Fruit fly (Drosophila melanogaster) whole organism: Measurements from ENCODE around the gene AnxB11.

Experiments used
- CG8478 ChIP-seq: fragments of >200 bp; optimal IDR thresholded peaks from 2 replicates; lab custom pipeline; 2018; ENCODE audit warnings: inconsistent platforms
- EcR ChIP-seq, 2 experiments: fragments of >200 bp; optimal IDR thresholded peaks; 2 replicates each; lab custom pipeline; 2017; ENCODE audit warnings: missing biosample characterization in 2 of 2, missing genetic modification characterization in 2 of 2, missing genetic modification reagents in 2 of 2
- pan ChIP-seq: fragments of >200 bp; optimal IDR thresholded peaks from 2 replicates; lab custom pipeline; 2017
- psq ChIP-seq: fragments of >200 bp; optimal IDR thresholded peaks from 2 replicates; lab custom pipeline; 2017
- usp ChIP-seq: fragments of >200 bp; optimal IDR thresholded peaks from 2 replicates; lab custom pipeline; 2017; ENCODE audit warnings: missing biosample characterization, missing genetic modification characterization, mixed read lengths

dm6 chrX:16422466-16423124 is 530 bp upstream of the AnxB11 start, which contains the start of gene hang:
- no peak for TF ChIP-seq CG8478 (lab: Kevin White, UChicago)
- no peak for TF ChIP-seq pan (lab: Kevin White, UChicago)
- no peak for TF ChIP-seq psq
- no peak for TF ChIP-seq EcR (GFP tag; optimal IDR thresholded peaks at IDR 0.05; lab: Kevin White, UChicago)
- no peak for TF ChIP-seq usp (GFP tag; lab: Kevin White, UChicago)
